Fruit fly (Drosophila melanogaster): ENCODE results near the gene Vps16B.

dm6 chr3R:29816266-29816665 lies at the start of gene Vps16B:
- TF ChIP-seq CTCF (optimal IDR thresholded peaks at IDR 0.05) (no peak), CG8478 (optimal IDR thresholded peaks at IDR 0.05) (no peak)

Measured in S2 (cell line).